Fruit fly (Drosophila melanogaster) whole organism, adult: ENCODE data around the gene CG14237.

Source experiments
- CG12768 ChIP-seq: fragments of 200-800 bp; sonication (Bioruptor generic); optimal IDR thresholded peaks from 2 replicates; lab custom pipeline; 2017; ENCODE audit warnings: missing biosample characterization, missing genetic modification characterization, mild to moderate bottlenecking, moderate library complexity, missing genetic modification reagents
- CG14711 ChIP-seq: fragments of 200-800 bp; sonication (Bioruptor generic); optimal IDR thresholded peaks from 2 replicates; lab custom pipeline; 2018; ENCODE audit warnings: missing biosample characterization, mild to moderate bottlenecking, missing genetic modification characterization, moderate library complexity
- CG33017 ChIP-seq: fragments of 200-800 bp; sonication (Bioruptor generic); optimal IDR thresholded peaks from 2 replicates; lab custom pipeline; 2018; ENCODE audit warnings: missing biosample characterization, mild to moderate bottlenecking, missing genetic modification characterization, moderate library complexity
- Clk ChIP-seq: fragments of 200-800 bp; sonication (Bioruptor generic); optimal IDR thresholded peaks from 2 replicates; lab custom pipeline; 2017; ENCODE audit warnings: missing biosample characterization, missing genetic modification characterization
- Crg-1 ChIP-seq: fragments of 200-800 bp; sonication (Bioruptor generic); optimal IDR thresholded peaks from 2 replicates; lab custom pipeline; 2016; ENCODE audit warnings: missing biosample characterization, missing genetic modification characterization
- Hr96 ChIP-seq: fragments of 200-800 bp; sonication (Bioruptor generic); optimal IDR thresholded peaks from 2 replicates; lab custom pipeline; 2016; ENCODE audit warnings: missing biosample characterization, missing genetic modification characterization
- bab1 ChIP-seq: fragments of 200-800 bp; sonication (Bioruptor generic); optimal IDR thresholded peaks from 3 replicates; lab custom pipeline; 2019; ENCODE audit warnings: missing biosample characterization, mild to moderate bottlenecking, missing genetic modification characterization, moderate library complexity
- kay ChIP-seq: fragments of 200-800 bp; sonication (Bioruptor generic); peaks from one replicate; lab custom pipeline; 2016; ENCODE audit warnings: missing biosample characterization, missing genetic modification characterization, borderline replicate concordance
- ovo ChIP-seq: fragments of 200-800 bp; sonication (Bioruptor generic); optimal IDR thresholded peaks from 2 replicates; lab custom pipeline; 2016; ENCODE audit warnings: missing biosample characterization, missing genetic modification characterization
- tj ChIP-seq: fragments of 200-800 bp; sonication (Bioruptor generic); optimal IDR thresholded peaks from 3 replicates; lab custom pipeline; 2017; ENCODE audit warnings: missing biosample characterization, mild to moderate bottlenecking, missing genetic modification characterization, moderate library complexity
- toe ChIP-seq: fragments of 200-800 bp; sonication (Bioruptor generic); optimal IDR thresholded peaks from 2 replicates; lab custom pipeline; 2016; ENCODE audit warnings: missing biosample characterization, missing genetic modification characterization

dm6 chr3R:26443875-26444511 lies 12.7 kb upstream of the CG14237 start:
- TF ChIP-seq bab1 (GFP tag; lab: Kevin White, UChicago) (no peak), ovo (GFP tag; lab: Kevin White, UChicago) (no peak), CG14711 (no peak), CG12768 (GFP tag; lab: Kevin White, UChicago) (no peak), toe (no peak), CG33017 (tag; lab: Kevin White, UChicago) (no peak), Clk (GFP tag; lab: Kevin White, UChicago) (no peak), tj (GFP tag; lab: Kevin White, UChicago) (no peak), kay (no peak), Crg-1 (no peak), Hr96 (GFP tag; lab: Kevin White, UChicago) (no peak)
